Fruit fly (Drosophila melanogaster): Measurements from ENCODE around the gene CG18746.

Gene CG18746

DNA sequence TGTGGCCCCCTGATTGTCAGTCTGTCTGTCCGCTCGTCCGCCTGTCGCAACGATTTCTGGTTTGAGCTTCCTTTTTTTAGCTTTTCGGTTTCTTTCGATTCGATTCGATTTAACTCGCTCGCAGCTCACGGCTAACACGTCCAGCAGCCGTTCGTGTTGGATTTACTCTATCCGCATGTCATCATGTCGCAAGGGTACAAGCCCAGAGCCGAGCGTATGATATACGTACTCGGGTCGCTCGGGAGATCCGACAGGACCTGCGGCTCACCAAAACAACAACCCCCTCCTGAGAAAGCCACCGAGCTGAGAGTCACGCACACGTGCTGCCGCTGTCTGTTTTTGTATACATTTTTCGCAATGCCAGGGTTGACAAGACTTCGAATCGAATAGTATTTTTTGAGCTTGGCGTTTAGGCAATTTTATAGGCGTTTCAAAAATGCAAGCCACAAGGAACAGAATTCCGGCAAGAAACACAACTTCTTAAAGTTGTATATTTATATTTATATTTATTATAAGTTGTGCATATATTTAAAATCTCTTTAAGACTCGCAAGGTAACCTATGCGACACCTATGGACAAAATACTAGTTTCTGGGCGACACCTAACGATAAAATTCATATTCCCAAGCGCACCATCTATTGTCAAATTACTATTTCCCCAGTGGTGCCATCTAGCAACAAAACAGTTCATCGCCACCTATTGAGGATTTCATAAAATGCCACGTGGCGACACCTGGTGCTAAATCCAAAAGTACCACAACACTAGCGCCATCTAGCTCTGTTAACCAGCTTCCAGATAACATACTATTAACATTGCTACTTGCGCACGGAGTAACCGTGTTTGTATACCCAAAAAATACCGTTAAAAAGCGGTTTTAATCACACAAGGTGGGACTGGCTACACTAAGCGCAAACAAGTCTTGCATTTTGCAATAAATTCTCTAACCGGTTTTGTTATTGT lies 20.0 kb upstream of the CG18746 start, which contains the start of the genes CG2993 and sgll (continued):
- peak; percentile 90 for TF ChIP-seq Dip2 (GFP tag; IDR thresholded peaks at IDR 0.05)
- peak; percentile 90 for TF ChIP-seq CG16779 (GFP tag; IDR thresholded peaks at IDR 0.05)
- TF ChIP-seq CG12769 (tag; optimal IDR thresholded peaks at IDR 0.05): peak; percentile 89
- peak; percentile 81 for TF ChIP-seq Elba2 (GFP tag; optimal IDR thresholded peaks at IDR 0.05)
- TF ChIP-seq CG12104 (GFP tag; optimal IDR thresholded peaks at IDR 0.05): peak; percentile 65
- TF ChIP-seq CrebB (tag; optimal IDR thresholded peaks at IDR 0.05): peak; percentile 49
- TF ChIP-seq Oaz (GFP tag; IDR thresholded peaks at IDR 0.05): peak; percentile 85
- peak; percentile 68 for TF ChIP-seq ac (GFP tag; optimal IDR thresholded peaks at IDR 0.05)
- no peak for TF ChIP-seq CG17568 (GFP tag; optimal IDR thresholded peaks at IDR 0.05)
- no peak for TF ChIP-seq CG10431 (GFP tag; optimal IDR thresholded peaks at IDR 0.05)
- TF ChIP-seq HmgZ (tag; optimal IDR thresholded peaks at IDR 0.05): peak; percentile 83
- TF ChIP-seq bowl (GFP tag; IDR thresholded peaks at IDR 0.05): peak; percentile 11; the same call in 1 of the 2 replicates
- TF ChIP-seq CG34422 (GFP tag; IDR thresholded peaks at IDR 0.05): peak; percentile 93
- TF ChIP-seq CG11695 (GFP tag; IDR thresholded peaks at IDR 0.05): no peak
- TF ChIP-seq slp2 (GFP tag; optimal IDR thresholded peaks at IDR 0.05): peak; percentile 91
- TF ChIP-seq hth (optimal IDR thresholded peaks at IDR 0.05): no peak
- peak; percentile 28; the same call in 1 of the 2 replicates for TF ChIP-seq Drgx (GFP tag; IDR thresholded peaks at IDR 0.05)
- TF ChIP-seq psq (GFP tag; optimal IDR thresholded peaks at IDR 0.05): peak; percentile 83
- TF ChIP-seq NfI (GFP tag; optimal IDR thresholded peaks at IDR 0.05): peak; percentile 94
- peak; percentile 71 for TF ChIP-seq CG13424 (tag; optimal IDR thresholded peaks at IDR 0.05)
- peak; percentile 87 for TF ChIP-seq grau (tag; optimal IDR thresholded peaks at IDR 0.05)
- peak; percentile 80 for TF ChIP-seq ERR (GFP tag; optimal IDR thresholded peaks at IDR 0.05)
- TF ChIP-seq CG10321 (GFP tag; IDR thresholded peaks at IDR 0.05): peak; percentile 52; the same call in 1 of the 2 replicates
- TF ChIP-seq cad (GFP tag; optimal IDR thresholded peaks at IDR 0.05): no peak
- TF ChIP-seq CG11456 (GFP tag; IDR thresholded peaks at IDR 0.05): peak; percentile 100
- TF ChIP-seq CG6854 (GFP tag; optimal IDR thresholded peaks at IDR 0.05): peak; percentile 38
- peak; percentile 92 for TF ChIP-seq p53 (GFP tag; optimal IDR thresholded peaks at IDR 0.05)
- TF ChIP-seq nmo (GFP tag; optimal IDR thresholded peaks at IDR 0.05): peak; percentile 86
- peak; percentile 71 for TF ChIP-seq esg (GFP tag; conservative IDR thresholded peaks at IDR 0.05)
- peak; percentile 93 for TF ChIP-seq lilli (GFP tag; optimal IDR thresholded peaks at IDR 0.05)
- peak; percentile 78 for TF ChIP-seq CG3407 (GFP tag; optimal IDR thresholded peaks at IDR 0.05)
- TF ChIP-seq Mad (GFP tag; optimal IDR thresholded peaks at IDR 0.05): peak; percentile 79
- TF ChIP-seq Ada2b (GFP tag; IDR thresholded peaks at IDR 0.05): peak; percentile 75
- peak; percentile 83 for TF ChIP-seq CG3065 (GFP tag; optimal IDR thresholded peaks at IDR 0.05)
- TF ChIP-seq Adf1 (GFP tag; IDR thresholded peaks at IDR 0.05): peak; percentile 23; the same call in 1 of the 2 replicates
- TF ChIP-seq CG17829 (tag; optimal IDR thresholded peaks at IDR 0.05): peak; percentile 92
- TF ChIP-seq dysf (GFP tag; IDR thresholded peaks at IDR 0.05): peak; percentile 93
- TF ChIP-seq Hand (GFP tag; optimal IDR thresholded peaks at IDR 0.05): no peak
- peak; percentile 97 for TF ChIP-seq zfh1 (GFP tag; IDR thresholded peaks at IDR 0.05)
- TF ChIP-seq Lim3 (GFP tag; IDR thresholded peaks at IDR 0.05): peak; percentile 69
- TF ChIP-seq MTF-1 (GFP tag; optimal IDR thresholded peaks at IDR 0.05; ENCODE audit: borderline replicate concordance): peak; percentile 93
- TF ChIP-seq CG4424 (GFP tag; optimal IDR thresholded peaks at IDR 0.05): peak; percentile 92
- peak; percentile 97 for TF ChIP-seq CG8944 (GFP tag; optimal IDR thresholded peaks at IDR 0.05)
- peak; percentile 97 for TF ChIP-seq dpn (GFP tag; optimal IDR thresholded peaks at IDR 0.05)
- peak; percentile 95 for TF ChIP-seq CG2120 (GFP tag; optimal IDR thresholded peaks at IDR 0.05)
- no peak for TF ChIP-seq CG15479 (GFP tag; optimal IDR thresholded peaks at IDR 0.05)
- TF ChIP-seq CG14667 (GFP tag; IDR thresholded peaks at IDR 0.05): peak; percentile 95
- TF ChIP-seq zen (tag; optimal IDR thresholded peaks at IDR 0.05): peak; percentile 88
- peak; percentile 79 for TF ChIP-seq dmrt99B (tag; optimal IDR thresholded peaks at IDR 0.05)
